Fruit fly (Drosophila melanogaster): Measurements from ENCODE around the gene trol.

DNA sequence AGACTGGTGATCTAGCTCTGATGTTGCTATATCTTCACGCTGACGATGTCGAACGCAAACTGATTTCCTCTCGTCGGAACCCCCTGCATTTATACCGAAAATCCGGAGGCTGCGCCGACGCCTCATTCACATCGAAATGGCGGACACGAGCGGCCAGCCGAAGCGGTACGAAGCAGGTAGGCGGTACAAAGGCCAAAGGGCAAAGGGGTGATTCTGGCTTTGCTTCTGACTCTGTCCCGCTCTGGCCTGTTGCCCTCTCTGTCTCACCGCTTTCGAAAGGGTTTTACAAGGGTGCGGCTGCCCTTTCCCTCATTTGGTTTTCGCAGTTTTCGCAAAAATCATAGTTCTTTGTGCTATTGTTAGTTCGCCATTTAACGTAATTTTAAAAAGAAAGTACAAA, 116.3 kb downstream of the trol start, which contains the start of gene gt:
- TF ChIP-seq CTCF (optimal IDR thresholded peaks at IDR 0.05) (no peak), CG8478 (optimal IDR thresholded peaks at IDR 0.05) (no peak)
